Worm (Caenorhabditis elegans): ENCODE results near the gene gei-8.

gei-8 gene

DNA sequence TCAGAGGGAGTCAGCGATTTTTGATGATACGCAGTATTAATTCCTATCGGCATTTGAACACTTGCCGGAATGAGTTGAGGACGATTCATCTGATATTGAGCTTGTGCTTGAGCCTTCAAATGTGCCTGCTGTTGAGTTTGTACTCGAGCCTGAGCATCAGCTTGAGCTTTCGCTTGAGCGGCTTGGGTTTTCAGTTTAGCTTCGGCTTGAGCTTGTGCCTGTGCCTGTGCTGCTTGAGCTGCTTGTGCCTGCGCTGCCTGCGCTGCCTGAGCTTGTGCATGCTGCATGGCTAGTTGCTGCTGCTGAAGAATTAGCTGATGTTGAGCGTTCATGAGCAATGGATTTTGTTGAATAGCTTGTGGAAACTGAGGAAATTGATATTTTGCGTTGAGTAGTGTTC, 5.2 kb downstream of the gei-8 start:
- TF ChIP-seq mls-2 (tag; optimal IDR thresholded peaks at IDR 0.05) (no peak), pha-4 (tag; optimal IDR thresholded peaks at IDR 0.05) (no peak), snpc-4 (tag; optimal IDR thresholded peaks at IDR 0.05) (no peak), ceh-39 (tag; optimal IDR thresholded peaks at IDR 0.05) (no peak), blmp-1 (tag; optimal IDR thresholded peaks at IDR 0.05) (no peak), ceh-83 (GFP tag; optimal IDR thresholded peaks at IDR 0.05) (no peak), ztf-11 (tag; optimal IDR thresholded peaks at IDR 0.05) (no peak), sptf-1 (tag; optimal IDR thresholded peaks at IDR 0.05) (no peak), mab-5 (tag; optimal IDR thresholded peaks at IDR 0.05) (no peak), lsy-2 (tag; optimal IDR thresholded peaks at IDR 0.05) (no peak), unc-120 (tag; optimal IDR thresholded peaks at IDR 0.05; ENCODE audit: poor library complexity, severe bottlenecking) (no peak), ceh-43 (GFP tag; optimal IDR thresholded peaks at IDR 0.05) (no peak), hlh-1 (tag; optimal IDR thresholded peaks at IDR 0.05) (no peak), cnd-1 (tag; optimal IDR thresholded peaks at IDR 0.05) (no peak), nhr-76 (tag; optimal IDR thresholded peaks at IDR 0.05) (no peak), unc-62 (GFP tag; optimal IDR thresholded peaks at IDR 0.05) (no peak), nhr-28 (tag; optimal IDR thresholded peaks at IDR 0.05) (no peak)

DNA sequence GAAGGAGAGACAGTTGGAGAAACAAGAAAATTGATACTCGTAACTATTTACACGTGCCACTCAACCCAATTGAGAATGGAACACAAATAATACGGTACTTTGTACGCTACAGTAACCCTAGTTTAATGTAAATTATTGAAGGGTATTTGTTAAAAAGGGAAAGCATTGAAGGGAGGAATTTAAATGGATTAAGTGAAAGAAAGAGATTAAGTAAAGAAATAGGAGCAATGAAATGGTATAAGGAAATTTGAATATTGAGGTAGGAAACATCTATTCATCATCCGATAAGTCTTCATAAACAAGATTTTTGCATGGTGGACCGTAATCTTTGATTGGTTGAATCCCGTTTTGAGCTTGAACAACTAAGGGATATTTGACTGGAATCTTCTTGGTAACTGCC, 9.7 kb downstream of the gei-8 start:
- no peak for TF ChIP-seq pha-4 (tag; optimal IDR thresholded peaks at IDR 0.05)
- TF ChIP-seq sem-2 (GFP tag; optimal IDR thresholded peaks at IDR 0.05), result no peak
- no peak for TF ChIP-seq nhr-12 (tag; optimal IDR thresholded peaks at IDR 0.05)
- no peak for TF ChIP-seq ztf-11 (tag; optimal IDR thresholded peaks at IDR 0.05)
- TF ChIP-seq nhr-76 (tag; optimal IDR thresholded peaks at IDR 0.05), result no peak
- TF ChIP-seq mls-2 (tag; optimal IDR thresholded peaks at IDR 0.05), result no peak
- TF ChIP-seq nhr-28 (tag; optimal IDR thresholded peaks at IDR 0.05), result no peak
- no peak for TF ChIP-seq blmp-1 (tag; optimal IDR thresholded peaks at IDR 0.05)
- no peak for TF ChIP-seq M03D4.4 (tag; optimal IDR thresholded peaks at IDR 0.05)
- TF ChIP-seq lin-13 (tag; optimal IDR thresholded peaks at IDR 0.05), result no peak
- TF ChIP-seq mab-5 (tag; optimal IDR thresholded peaks at IDR 0.05), result no peak
- TF ChIP-seq snpc-4 (tag; optimal IDR thresholded peaks at IDR 0.05), result no peak
- no peak for TF ChIP-seq ceh-39 (tag; optimal IDR thresholded peaks at IDR 0.05)
- TF ChIP-seq ham-2 (GFP tag; optimal IDR thresholded peaks at IDR 0.05), result no peak
- TF ChIP-seq nhr-237 (tag; optimal IDR thresholded peaks at IDR 0.05), result no peak
- no peak for TF ChIP-seq tbx-8 (GFP tag; optimal IDR thresholded peaks at IDR 0.05)
- TF ChIP-seq mep-1 (tag; optimal IDR thresholded peaks at IDR 0.05), result no peak
- TF ChIP-seq unc-120 (tag; optimal IDR thresholded peaks at IDR 0.05; ENCODE audit: poor library complexity, severe bottlenecking), result no peak

DNA sequence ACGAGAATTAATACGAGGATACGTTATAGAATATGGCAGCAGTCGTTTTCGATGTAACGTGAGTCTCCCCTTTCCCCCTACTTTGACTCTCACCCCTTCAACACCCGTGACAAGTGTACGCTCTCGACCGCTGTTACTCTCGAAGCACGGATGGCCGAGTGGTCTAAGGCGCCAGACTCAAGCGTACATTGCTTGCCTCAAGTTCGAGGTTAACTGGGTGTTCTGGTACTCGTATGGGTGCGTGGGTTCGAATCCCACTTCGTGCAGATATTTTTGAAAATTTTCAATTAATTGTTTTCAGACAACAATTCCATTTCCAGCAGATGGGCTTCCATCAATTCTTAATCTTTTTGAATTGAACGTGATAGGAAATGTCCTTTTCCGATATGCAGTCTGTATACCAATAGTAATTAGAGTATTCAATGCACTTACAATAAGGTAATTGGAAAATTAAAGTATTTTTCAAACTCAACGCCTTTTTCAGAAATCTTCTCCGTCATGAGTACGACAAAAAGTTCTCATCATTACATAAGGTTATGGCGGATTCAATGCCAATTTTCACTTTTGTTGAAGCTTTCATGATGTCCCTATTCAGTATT, 11.5 kb downstream of the gei-8 start:
- TF ChIP-seq elt-1 (tag; optimal IDR thresholded peaks at IDR 0.05; ENCODE audit: borderline replicate concordance, insufficient read depth) (no peak), unc-120 (tag; optimal IDR thresholded peaks at IDR 0.05; ENCODE audit: poor library complexity, severe bottlenecking) (peak; percentile 74), nhr-12 (tag; optimal IDR thresholded peaks at IDR 0.05) (peak; percentile 63), ceh-83 (GFP tag; optimal IDR thresholded peaks at IDR 0.05) (peak; percentile 95), M03D4.4 (tag; optimal IDR thresholded peaks at IDR 0.05) (peak; percentile 89), sem-2 (GFP tag; optimal IDR thresholded peaks at IDR 0.05) (peak; percentile 91), ceh-43 (GFP tag; optimal IDR thresholded peaks at IDR 0.05) (peak; percentile 77), hlh-1 (tag; optimal IDR thresholded peaks at IDR 0.05) (peak; percentile 12), pha-4 (tag; optimal IDR thresholded peaks at IDR 0.05) (peak; percentile 50), nhr-237 (tag; optimal IDR thresholded peaks at IDR 0.05) (no peak), mab-5 (tag; optimal IDR thresholded peaks at IDR 0.05) (no peak), tbx-8 (GFP tag; optimal IDR thresholded peaks at IDR 0.05) (peak; percentile 55), mls-2 (tag; optimal IDR thresholded peaks at IDR 0.05) (peak; percentile 91), drap-1 (GFP tag; optimal IDR thresholded peaks at IDR 0.05) (peak; percentile 85), zip-8 (tag; optimal IDR thresholded peaks at IDR 0.05) (no peak), cnd-1 (tag; optimal IDR thresholded peaks at IDR 0.05) (peak; percentile 91), ztf-11 (tag; optimal IDR thresholded peaks at IDR 0.05) (no peak), bed-3 (GFP tag; optimal IDR thresholded peaks at IDR 0.05) (peak; percentile 59), snpc-4 (tag; optimal IDR thresholded peaks at IDR 0.05) (no peak), ces-1 (GFP tag; optimal IDR thresholded peaks at IDR 0.05) (peak; percentile 39), lin-32 (GFP tag; optimal IDR thresholded peaks at IDR 0.05) (peak; percentile 76), lin-13 (tag; optimal IDR thresholded peaks at IDR 0.05) (peak; percentile 51), nhr-2 (tag; optimal IDR thresholded peaks at IDR 0.05) (no peak), sptf-1 (tag; optimal IDR thresholded peaks at IDR 0.05) (peak; percentile 88), mep-1 (tag; optimal IDR thresholded peaks at IDR 0.05) (peak; percentile 34), elt-3 (tag; optimal IDR thresholded peaks at IDR 0.05) (peak; percentile 26), flh-1 (GFP tag; optimal IDR thresholded peaks at IDR 0.05) (peak; percentile 66), ham-2 (GFP tag; optimal IDR thresholded peaks at IDR 0.05) (peak; percentile 81), blmp-1 (tag; optimal IDR thresholded peaks at IDR 0.05) (no peak)
